Fruit fly (Drosophila melanogaster) whole organism, adult: ENCODE measurements around the gene CG34398.

Experiments
- CG11617 ChIP-seq: fragments of 200-800 bp; sonication (Bioruptor generic); optimal IDR thresholded peaks from 2 replicates; lab custom pipeline; 2017; ENCODE audit warnings: mild to moderate bottlenecking, missing biosample characterization, missing genetic modification reagents, missing genetic modification characterization
- CG12768 ChIP-seq: fragments of 200-800 bp; sonication (Bioruptor generic); optimal IDR thresholded peaks from 2 replicates; lab custom pipeline; 2017; ENCODE audit warnings: missing biosample characterization, missing genetic modification characterization, mild to moderate bottlenecking, moderate library complexity, missing genetic modification reagents
- CG14711 ChIP-seq: fragments of 200-800 bp; sonication (Bioruptor generic); optimal IDR thresholded peaks from 2 replicates; lab custom pipeline; 2018; ENCODE audit warnings: missing biosample characterization, mild to moderate bottlenecking, missing genetic modification characterization, moderate library complexity
- CG1620 ChIP-seq: fragments of 200-800 bp; sonication (Bioruptor generic); optimal IDR thresholded peaks from 2 replicates; lab custom pipeline; 2016; ENCODE audit warnings: missing biosample characterization, missing genetic modification characterization
- CG33017 ChIP-seq: fragments of 200-800 bp; sonication (Bioruptor generic); optimal IDR thresholded peaks from 2 replicates; lab custom pipeline; 2018; ENCODE audit warnings: missing biosample characterization, mild to moderate bottlenecking, missing genetic modification characterization, moderate library complexity
- CG5204 ChIP-seq: fragments of 200-800 bp; sonication (Bioruptor generic); optimal IDR thresholded peaks from 2 replicates; lab custom pipeline; 2016; ENCODE audit warnings: missing biosample characterization, missing genetic modification characterization
- CG7045 ChIP-seq: fragments of 200-800 bp; sonication (Bioruptor generic); optimal IDR thresholded peaks from 2 replicates; lab custom pipeline; 2017; ENCODE audit warnings: missing biosample characterization, mild to moderate bottlenecking, missing genetic modification characterization
- CG7101 ChIP-seq: fragments of 200-800 bp; sonication (Bioruptor generic); optimal IDR thresholded peaks from 2 replicates; lab custom pipeline; 2018; ENCODE audit warnings: missing biosample characterization, mild to moderate bottlenecking, missing genetic modification characterization, moderate library complexity
- Clk ChIP-seq: fragments of 200-800 bp; sonication (Bioruptor generic); optimal IDR thresholded peaks from 2 replicates; lab custom pipeline; 2017; ENCODE audit warnings: missing biosample characterization, missing genetic modification characterization
- Crg-1 ChIP-seq: fragments of 200-800 bp; sonication (Bioruptor generic); optimal IDR thresholded peaks from 2 replicates; lab custom pipeline; 2016; ENCODE audit warnings: missing biosample characterization, missing genetic modification characterization
- Hr96 ChIP-seq: fragments of 200-800 bp; sonication (Bioruptor generic); optimal IDR thresholded peaks from 2 replicates; lab custom pipeline; 2016; ENCODE audit warnings: missing biosample characterization, missing genetic modification characterization
- Mnt ChIP-seq: fragments of 200-800 bp; sonication (Bioruptor generic); optimal IDR thresholded peaks from 2 replicates; lab custom pipeline; 2016; ENCODE audit warnings: missing biosample characterization, mild to moderate bottlenecking, missing genetic modification characterization
- bab1 ChIP-seq: fragments of 200-800 bp; sonication (Bioruptor generic); optimal IDR thresholded peaks from 3 replicates; lab custom pipeline; 2019; ENCODE audit warnings: missing biosample characterization, mild to moderate bottlenecking, missing genetic modification characterization, moderate library complexity
- cic ChIP-seq: fragments of 200-800 bp; sonication (Bioruptor generic); optimal IDR thresholded peaks from 2 replicates; lab custom pipeline; 2017; ENCODE audit warnings: missing biosample characterization, mild to moderate bottlenecking, missing genetic modification characterization, moderate library complexity
- cnc ChIP-seq, 2 experiments: fragments of >200 bp; optimal IDR thresholded peaks; 2 replicates each; lab custom pipeline; 2017
- kay ChIP-seq: fragments of 200-800 bp; sonication (Bioruptor generic); peaks from one replicate; lab custom pipeline; 2016; ENCODE audit warnings: missing biosample characterization, missing genetic modification characterization, borderline replicate concordance
- ovo ChIP-seq: fragments of 200-800 bp; sonication (Bioruptor generic); optimal IDR thresholded peaks from 2 replicates; lab custom pipeline; 2016; ENCODE audit warnings: missing biosample characterization, missing genetic modification characterization
- pad ChIP-seq: fragments of 200-800 bp; sonication (Bioruptor generic); optimal IDR thresholded peaks from 3 replicates; lab custom pipeline; 2017; ENCODE audit warnings: missing biosample characterization, missing genetic modification characterization, mild to moderate bottlenecking, moderate library complexity, missing genetic modification reagents
- tj ChIP-seq: fragments of 200-800 bp; sonication (Bioruptor generic); optimal IDR thresholded peaks from 3 replicates; lab custom pipeline; 2017; ENCODE audit warnings: missing biosample characterization, mild to moderate bottlenecking, missing genetic modification characterization, moderate library complexity
- toe ChIP-seq: fragments of 200-800 bp; sonication (Bioruptor generic); optimal IDR thresholded peaks from 2 replicates; lab custom pipeline; 2016; ENCODE audit warnings: missing biosample characterization, missing genetic modification characterization

CG34398 gene

DNA sequence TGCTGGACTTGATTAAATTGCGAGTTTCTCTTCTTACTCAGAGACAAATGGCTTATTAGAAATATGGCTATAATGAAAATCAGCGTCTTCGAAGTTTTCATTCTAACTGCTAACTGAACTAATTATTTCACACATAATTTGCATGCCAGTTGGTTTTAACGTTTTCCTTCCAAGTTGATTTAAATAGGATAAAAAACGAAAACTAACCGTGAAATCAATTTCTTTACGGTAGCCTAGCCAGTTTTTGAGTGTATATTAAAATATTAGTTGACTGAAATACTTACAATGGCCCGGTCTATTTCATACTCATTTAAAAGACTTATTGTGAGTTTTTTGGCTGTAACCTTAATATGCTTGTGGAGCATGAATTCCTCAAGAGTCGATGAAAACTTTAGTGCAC is 63.7 kb downstream of the CG34398 start, which contains the start of the genes CG9525 and CG32985:
CG9525 (minus strand) TSS at position 101 of the 400 bp plus-strand sequence.
CG32985 (plus strand) TSS at position 280 of the 400 bp plus-strand sequence.
- TF ChIP-seq tj (GFP tag; lab: Kevin White, UChicago) = no peak

DNA sequence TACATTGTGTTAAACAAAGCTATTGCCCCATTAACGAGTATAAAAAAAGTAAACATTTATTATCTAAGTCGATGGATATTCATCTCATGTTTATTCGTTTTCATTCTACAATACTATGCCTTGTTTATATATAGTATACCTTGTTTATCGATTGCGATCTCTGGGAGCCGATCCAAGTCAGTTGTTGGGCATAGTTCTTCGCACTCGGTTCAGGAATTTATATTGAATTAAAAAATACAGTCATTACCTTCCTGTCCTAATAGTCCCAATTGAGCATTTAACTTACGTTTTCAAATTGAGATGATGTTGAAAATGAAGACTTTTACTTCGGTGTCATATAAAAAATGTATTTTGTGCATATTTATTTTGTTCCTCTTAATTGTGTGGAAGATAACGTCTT is 66.1 kb downstream of the CG34398 start, which contains the start of gene CG32984:
CG32984 (plus strand) TSS at position 301 of the 400 bp plus-strand sequence.
- peak; percentile 37 for TF ChIP-seq kay (GFP tag; lab: Kevin White, UChicago)
- TF ChIP-seq Hr96 = no peak

- TF ChIP-seq CG33017 (no peak), CG7101 (tag; lab: Kevin White, UChicago) (no peak), cic (GFP tag; lab: Kevin White, UChicago) (no peak), ovo (GFP tag; lab: Kevin White, UChicago) (no peak), bab1 (no peak)
These were observed 68.6 kb downstream of the CG34398 start, which contains the start of gene CG18088 for dm6 chr2L:8967235-8967634. Gene CG18088 (plus strand): TSS chr2L:8967535.

DNA sequence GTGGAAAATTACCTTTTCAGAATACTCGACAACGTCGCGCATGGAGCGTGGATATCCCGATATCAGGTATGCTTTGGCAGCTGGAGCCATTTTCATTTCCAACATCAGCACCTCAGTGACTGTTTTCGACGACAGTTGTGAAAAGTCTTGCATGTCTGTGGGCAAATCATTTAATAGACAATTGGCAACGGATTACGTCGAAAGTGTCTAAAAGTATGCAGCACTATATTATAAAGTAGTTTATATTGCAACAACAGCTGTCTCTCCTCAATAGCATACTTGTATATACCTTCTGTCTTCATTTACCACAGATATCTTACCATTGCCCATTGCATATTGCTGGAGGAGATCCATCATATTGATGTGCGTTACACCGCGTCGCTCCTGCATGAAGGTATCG is 74.3 kb downstream of the CG34398 start:
- no peak for TF ChIP-seq CG11617 (GFP tag; lab: Kevin White, UChicago)
- no peak for TF ChIP-seq CG7101 (tag; lab: Kevin White, UChicago)
- no peak for TF ChIP-seq CG1620 (GFP tag; lab: Kevin White, UChicago)
- no peak for TF ChIP-seq Mnt (GFP tag; lab: Kevin White, UChicago)
- TF ChIP-seq cnc (optimal IDR thresholded peaks at IDR 0.05; lab: Kevin White, UChicago) = no peak
- no peak for TF ChIP-seq CG5204 (GFP tag; lab: Kevin White, UChicago)
- no peak for TF ChIP-seq CG33017
- TF ChIP-seq CG14711 (tag; lab: Kevin White, UChicago) = no peak
- TF ChIP-seq ovo (GFP tag; lab: Kevin White, UChicago) = no peak
- no peak for TF ChIP-seq Clk
- TF ChIP-seq Hr96 = no peak
- TF ChIP-seq Crg-1 (GFP tag; lab: Kevin White, UChicago) = no peak
- TF ChIP-seq cic (GFP tag; lab: Kevin White, UChicago) = no peak
- TF ChIP-seq toe = no peak

dm6 chr2L:8974506-8974905 is 75.9 kb downstream of the CG34398 start:
- TF ChIP-seq kay (GFP tag; lab: Kevin White, UChicago) = no peak
- TF ChIP-seq Clk = no peak
- no peak for TF ChIP-seq CG14711 (tag; lab: Kevin White, UChicago)
- TF ChIP-seq Hr96 = no peak
- TF ChIP-seq CG5204 (GFP tag; lab: Kevin White, UChicago) = no peak
- TF ChIP-seq ovo (GFP tag; lab: Kevin White, UChicago) = no peak
- TF ChIP-seq pad = no peak
- no peak for TF ChIP-seq tj (GFP tag; lab: Kevin White, UChicago)
- TF ChIP-seq CG1620 (GFP tag; lab: Kevin White, UChicago) = no peak
- TF ChIP-seq Crg-1 (GFP tag; lab: Kevin White, UChicago) = no peak
- no peak for TF ChIP-seq toe
- no peak for TF ChIP-seq CG7101 (tag; lab: Kevin White, UChicago)
- no peak for TF ChIP-seq cic (GFP tag; lab: Kevin White, UChicago)
- TF ChIP-seq cnc (optimal IDR thresholded peaks at IDR 0.05; lab: Kevin White, UChicago) = no peak
- no peak for TF ChIP-seq CG12768 (GFP tag; lab: Kevin White, UChicago)
- no peak for TF ChIP-seq CG7045 (GFP tag; lab: Kevin White, UChicago)

DNA sequence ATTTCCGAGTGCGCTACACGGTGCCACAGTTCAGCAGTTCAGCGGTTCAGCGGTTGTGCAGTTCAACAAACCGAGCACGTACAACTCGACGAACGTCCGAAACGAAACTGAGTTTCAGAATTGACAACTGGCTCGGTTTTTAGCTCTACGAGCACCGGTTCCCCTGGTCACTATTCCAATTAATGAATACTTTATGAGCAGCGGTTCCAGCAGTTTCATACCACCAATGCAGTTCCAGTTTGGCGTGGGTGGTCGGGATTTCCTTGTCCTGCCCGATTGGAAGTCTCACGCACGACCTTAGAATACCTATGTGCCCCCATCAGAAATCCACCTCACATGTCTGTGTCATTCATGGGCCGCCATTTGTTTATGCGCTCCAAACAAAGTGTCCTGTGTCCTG is 76.7 kb downstream of the CG34398 start, which contains the start of gene CG9541:
CG9541 (minus strand) TSS at position 101 of the 400 bp plus-strand sequence.
- TF ChIP-seq CG1620 (GFP tag; lab: Kevin White, UChicago) (no peak), CG7101 (tag; lab: Kevin White, UChicago) (no peak), CG12768 (GFP tag; lab: Kevin White, UChicago) (no peak), Hr96 (no peak), CG14711 (tag; lab: Kevin White, UChicago) (no peak), bab1 (no peak)

DNA sequence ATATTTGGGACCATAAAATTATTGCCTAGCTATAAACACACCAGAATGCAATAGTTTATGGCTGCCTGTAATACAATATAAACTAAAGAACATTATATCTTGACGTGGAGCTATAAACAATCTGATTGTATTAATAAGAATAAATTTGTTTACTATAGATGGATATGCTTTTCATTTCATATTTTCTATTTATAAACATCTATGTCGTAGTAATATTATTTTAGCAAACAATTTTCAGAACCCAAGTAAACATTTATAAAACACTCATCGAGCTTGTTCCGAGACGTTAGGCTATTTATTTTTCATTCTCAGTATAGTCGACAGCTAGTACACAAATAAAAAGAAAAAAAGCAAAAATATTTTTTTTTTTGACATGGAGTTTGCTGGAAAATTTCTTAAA is 81.8 kb downstream of the CG34398 start, which contains the start of gene CG18662:
CG18662 (plus strand) TSS at position 301 of the 400 bp plus-strand sequence.
- TF ChIP-seq kay (GFP tag; lab: Kevin White, UChicago) (peak; percentile 69), Crg-1 (GFP tag; lab: Kevin White, UChicago) (no peak)

DNA sequence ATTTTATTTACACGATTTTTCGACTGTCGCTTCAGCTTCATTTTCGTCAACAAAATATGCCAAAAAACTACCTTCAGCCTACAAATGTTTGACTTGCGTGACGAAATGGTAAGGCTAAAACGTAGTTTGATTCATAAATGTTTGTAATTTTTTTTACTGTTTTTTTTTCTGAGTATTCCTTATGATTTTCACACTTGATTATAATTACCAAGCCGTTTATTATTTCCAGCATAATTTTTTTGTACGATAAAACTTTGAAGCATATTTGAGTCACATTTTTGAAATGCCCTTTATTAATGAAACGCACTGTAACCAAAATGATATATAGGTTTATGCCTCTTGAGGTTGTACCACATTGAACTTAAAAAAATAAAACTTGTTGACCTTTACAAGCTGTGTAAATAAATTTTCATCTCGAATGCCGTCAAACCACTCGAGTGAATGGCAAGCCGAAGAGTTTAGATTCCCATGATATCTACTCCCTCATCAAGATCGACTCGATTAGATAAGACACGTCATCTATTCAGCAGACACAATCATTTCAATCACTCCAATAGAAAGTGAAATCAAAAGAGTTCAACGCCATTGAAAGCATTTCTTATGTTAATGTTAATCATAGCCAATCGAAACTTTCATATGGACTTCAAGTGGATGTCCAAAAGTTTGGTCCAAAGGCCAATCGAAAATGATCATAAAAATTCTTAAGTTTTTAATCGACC is 84.2 kb downstream of the CG34398 start:
- TF ChIP-seq CG5204 (GFP tag; lab: Kevin White, UChicago) = no peak
- TF ChIP-seq CG1620 (GFP tag; lab: Kevin White, UChicago) = no peak
- no peak for TF ChIP-seq cic (GFP tag; lab: Kevin White, UChicago)
- no peak for TF ChIP-seq kay (GFP tag; lab: Kevin White, UChicago)
- TF ChIP-seq toe = no peak
- TF ChIP-seq Hr96 = no peak
